Fruit fly (Drosophila melanogaster) whole organism: ENCODE measurements around the gene RhoGAP19D.

ENCODE experiments used
- CG8478 ChIP-seq: fragments of >200 bp; optimal IDR thresholded peaks from 2 replicates; lab custom pipeline; 2018; ENCODE audit warnings: inconsistent platforms
- Dll ChIP-seq: fragments of >200 bp; optimal IDR thresholded peaks from 2 replicates; lab custom pipeline; 2017
- EcR ChIP-seq, 2 experiments: fragments of >200 bp; optimal IDR thresholded peaks; 2 replicates each; lab custom pipeline; 2017; ENCODE audit warnings: missing biosample characterization in 2 of 2, missing genetic modification characterization in 2 of 2, missing genetic modification reagents in 2 of 2
- pan ChIP-seq: fragments of >200 bp; optimal IDR thresholded peaks from 2 replicates; lab custom pipeline; 2017
- psq ChIP-seq: fragments of >200 bp; optimal IDR thresholded peaks from 2 replicates; lab custom pipeline; 2017
- usp ChIP-seq: fragments of >200 bp; optimal IDR thresholded peaks from 2 replicates; lab custom pipeline; 2017; ENCODE audit warnings: missing biosample characterization, missing genetic modification characterization, mixed read lengths

dm6 chrX:20536112-20536511 lies 25.6 kb upstream of the RhoGAP19D start:
- TF ChIP-seq CG8478: no peak
- TF ChIP-seq usp (GFP tag; lab: Kevin White, UChicago): no peak
- TF ChIP-seq EcR (GFP tag; optimal IDR thresholded peaks at IDR 0.05; lab: Kevin White, UChicago): no peak
- no peak for TF ChIP-seq pan (lab: Kevin White, UChicago)
- no peak for TF ChIP-seq Dll
- TF ChIP-seq psq (lab: Kevin White, UChicago): no peak
